Worm (Caenorhabditis elegans) whole organism, midembryonic: ENCODE data around the gene glr-4.

Source experiments
- T22C8.4 ChIP-seq: fragments of 200-800 bp; sonication (Bioruptor generic); IDR thresholded peaks from 2 replicates; pipeline ENCODE4 v1.3.6; 2022; ENCODE audit warnings: missing genetic modification characterization, missing compliant biosample characterization
- cog-1 ChIP-seq: sonication (generic microtip); optimal IDR thresholded peaks from 2 replicates; lab custom pipeline; 2016; ENCODE audit warnings: missing genetic modification characterization, missing compliant biosample characterization
- flt-1 ChIP-seq: fragments of 200-800 bp; sonication (Bioruptor generic); IDR thresholded peaks from 2 replicates; pipeline ENCODE4 v1.3.6; 2022; ENCODE audit warnings: missing genetic modification characterization, missing compliant biosample characterization
- klf-2 ChIP-seq: fragments of 200-800 bp; sonication (Bioruptor generic); conservative IDR thresholded peaks from 2 replicates; pipeline ENCODE4 v1.3.6; 2022; ENCODE audit warnings: missing genetic modification reagents, missing genetic modification characterization, missing compliant biosample characterization
- med-1 ChIP-seq: sonication (generic microtip); optimal IDR thresholded peaks from 2 replicates; lab custom pipeline; 2017; ENCODE audit warnings: missing genetic modification characterization, mild to moderate bottlenecking, missing compliant biosample characterization, antibody characterized with exemption, missing genetic modification reagents; ENCODE audit not compliant: insufficient read depth
- ref-1 ChIP-seq: fragments of 200-800 bp; sonication (Bioruptor generic); conservative IDR thresholded peaks from 2 replicates; pipeline ENCODE4 v1.3.6; 2022; ENCODE audit warnings: missing genetic modification reagents, missing genetic modification characterization, missing compliant biosample characterization
- tab-1 ChIP-seq: fragments of 200-800 bp; sonication (Bioruptor generic); IDR thresholded peaks from 2 replicates; pipeline ENCODE4 v1.3.6; 2022; ENCODE audit warnings: missing genetic modification characterization, missing compliant biosample characterization
- ztf-23 ChIP-seq: fragments of 200-800 bp; sonication (Bioruptor generic); IDR thresholded peaks from 2 replicates; pipeline ENCODE4 v1.3.6; 2022; ENCODE audit warnings: missing genetic modification reagents, missing genetic modification characterization, missing compliant biosample characterization
- ztf-29 ChIP-seq: fragments of 200-800 bp; sonication (Bioruptor generic); IDR thresholded peaks from 2 replicates; pipeline ENCODE4 v1.3.6; 2022; ENCODE audit warnings: missing genetic modification reagents, missing genetic modification characterization, missing compliant biosample characterization

ce11 chrII:7770253-7770652 is 23.9 kb downstream of the glr-4 start:
- TF ChIP-seq klf-2 (GFP tag; lab: Robert Waterston, UW) (no peak), flt-1 (GFP tag; lab: Robert Waterston, UW) (no peak), T22C8.4 (GFP tag; lab: Robert Waterston, UW) (no peak), med-1 (GFP tag; lab: Kevin White, UChicago) (no peak), cog-1 (tag; lab: Kevin White, UChicago) (no peak), ztf-23 (GFP tag; lab: Robert Waterston, UW) (no peak), ref-1 (GFP tag; lab: Robert Waterston, UW) (no peak), tab-1 (GFP tag; lab: Robert Waterston, UW) (no peak), ztf-29 (GFP tag; lab: Robert Waterston, UW) (no peak)
